Worm (Caenorhabditis elegans) whole organism, young adult: ENCODE data around the gene scp-1.

ENCODE experiments used
- lin-35 ChIP-seq, 3 experiments: fragments of 150-350 bp in 2 of 3; sonication (generic microtip) in 1 of 3; optimal IDR thresholded peaks; 2 replicates each; lab custom pipeline; 2014 to 2018; ENCODE audit warnings: missing biosample characterization in 3 of 3, missing genetic modification characterization in 3 of 3, missing genetic modification reagents in 3 of 3
- nhr-90 ChIP-seq: sonication (generic microtip); optimal IDR thresholded peaks from 2 replicates; lab custom pipeline; 2016; ENCODE audit warnings: missing genotype, mild to moderate bottlenecking, missing genetic modification characterization, missing compliant biosample characterization

- TF ChIP-seq nhr-90 (tag; lab: Kevin White, UChicago) (no peak), lin-35 (GFP tag; optimal IDR thresholded peaks at IDR 0.05; lab: Kevin White, UChicago) (no peak)
Measured at ce11 chrII:9329474-9329873, 4.3 kb upstream of the scp-1 start, which contains the start of gene wbp-2.
